Fruit fly (Drosophila melanogaster): ENCODE measurements around the gene Rtel1.

Gene Rtel1

DNA sequence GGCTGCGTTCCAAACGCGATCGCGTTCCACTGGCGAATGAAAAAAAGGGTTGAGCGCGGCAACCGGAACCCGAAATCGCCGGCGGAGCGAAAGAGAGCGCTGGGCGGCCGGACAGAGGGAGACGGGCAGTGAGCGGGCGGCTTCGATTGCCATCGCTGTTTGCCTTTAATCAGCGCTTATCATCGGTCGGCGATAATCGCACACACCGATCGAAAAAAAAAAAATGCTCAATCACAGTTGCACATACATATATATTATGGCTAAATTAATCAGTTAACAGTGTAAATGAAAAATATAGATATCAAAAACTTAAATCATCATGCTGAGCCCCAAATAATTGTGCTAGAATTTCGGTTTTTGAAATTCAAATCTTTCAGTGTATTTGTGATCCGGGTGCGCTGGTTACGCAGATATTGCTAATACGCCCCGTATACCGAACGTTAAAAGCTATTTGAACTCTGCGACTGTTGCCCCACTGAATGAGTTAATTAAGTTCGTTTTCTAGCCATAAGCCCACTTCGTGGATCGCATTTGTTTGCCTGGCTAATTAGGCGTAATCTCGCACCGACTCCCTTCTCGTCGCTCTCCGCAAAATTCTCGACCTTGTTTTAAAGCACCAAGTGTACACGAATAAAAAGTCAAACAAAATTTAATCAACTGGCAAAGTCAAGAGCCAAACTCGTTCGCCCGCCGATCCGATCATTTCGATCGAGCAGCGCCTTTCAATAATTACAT lies 29.6 kb upstream of the Rtel1 start, which contains the start of gene CG33080:
Gene CG33080, minus strand, starts transcription at position 38 of the 735 bp plus-strand sequence.
- TF ChIP-seq Vsx2 (GFP tag; optimal IDR thresholded peaks at IDR 0.05; ENCODE audit: partially characterized antibody), result peak; percentile 97
- TF ChIP-seq Hnf4 (GFP tag; optimal IDR thresholded peaks at IDR 0.05), result peak; percentile 27
- no peak for TF ChIP-seq lola (GFP tag; optimal IDR thresholded peaks at IDR 0.05)
- TF ChIP-seq h (GFP tag; optimal IDR thresholded peaks at IDR 0.05), result peak; percentile 55
- no peak for TF ChIP-seq Jra (GFP tag; optimal IDR thresholded peaks at IDR 0.05)
- peak; percentile 7 for TF ChIP-seq HLH106 (tag; optimal IDR thresholded peaks at IDR 0.05)
- peak; percentile 15 for TF ChIP-seq br (GFP tag; optimal IDR thresholded peaks at IDR 0.05)
- TF ChIP-seq rgr (GFP tag; optimal IDR thresholded peaks at IDR 0.05), result peak; percentile 13
- peak in 1 of 2 experiments; percentile 23 for TF ChIP-seq foxo (GFP tag; optimal IDR thresholded peaks at IDR 0.05)
- TF ChIP-seq tai (GFP tag; optimal IDR thresholded peaks at IDR 0.05), result no peak
- peak; percentile 1 for TF ChIP-seq fru (GFP tag; optimal IDR thresholded peaks at IDR 0.05)

DNA sequence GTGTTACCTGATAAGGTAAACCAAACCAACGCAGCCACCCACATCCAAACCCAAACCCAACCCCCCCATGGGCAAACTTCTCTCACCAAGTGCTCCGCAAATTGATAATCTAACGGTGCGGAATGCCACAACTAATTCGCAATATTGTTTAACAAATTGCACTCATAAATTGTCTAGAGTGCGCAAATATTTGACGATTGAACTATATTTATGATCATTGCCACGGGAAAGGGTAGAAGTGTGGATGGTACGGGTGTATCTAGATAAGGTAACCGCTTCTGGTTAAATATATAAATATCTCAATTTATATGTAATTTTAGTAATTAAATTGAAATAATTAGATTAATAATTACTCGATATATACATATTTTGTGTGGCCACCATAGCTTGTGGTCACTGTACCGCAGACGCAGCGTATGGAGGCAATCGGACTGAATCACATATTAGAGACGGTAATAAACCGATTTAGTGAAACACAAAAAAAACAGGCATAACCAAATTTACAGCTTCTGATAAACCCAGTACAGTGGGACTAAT lies 29.0 kb upstream of the Rtel1 start:
- TF ChIP-seq dmrt93B (GFP tag; optimal IDR thresholded peaks at IDR 0.05) (peak; percentile 42), Rel (GFP tag; optimal IDR thresholded peaks at IDR 0.05) (no peak), Rel (tag; optimal IDR thresholded peaks at IDR 0.05) (peak; percentile 67), CrebA (GFP tag; optimal IDR thresholded peaks at IDR 0.05; ENCODE audit: borderline replicate concordance) (no peak), dsf (GFP tag; optimal IDR thresholded peaks at IDR 0.05; ENCODE audit: borderline replicate concordance) (no peak), HLH106 (tag; optimal IDR thresholded peaks at IDR 0.05) (peak; percentile 84), rgr (GFP tag; optimal IDR thresholded peaks at IDR 0.05) (peak; percentile 84), Sp1 (GFP tag; optimal IDR thresholded peaks at IDR 0.05) (peak; percentile 81), CG9705 (GFP tag; optimal IDR thresholded peaks at IDR 0.05) (peak; percentile 59), Mio (GFP tag; optimal IDR thresholded peaks at IDR 0.05) (no peak), h (GFP tag; optimal IDR thresholded peaks at IDR 0.05) (peak; percentile 70), Hr78 (GFP tag; optimal IDR thresholded peaks at IDR 0.05) (no peak), ey (GFP tag; optimal IDR thresholded peaks at IDR 0.05) (peak; percentile 46), Jra (GFP tag; optimal IDR thresholded peaks at IDR 0.05) (no peak), psq (GFP tag; optimal IDR thresholded peaks at IDR 0.05) (peak; percentile 55), fru (GFP tag; optimal IDR thresholded peaks at IDR 0.05) (peak; percentile 67), brk (GFP tag; optimal IDR thresholded peaks at IDR 0.05) (peak; percentile 45), sage (GFP tag; optimal IDR thresholded peaks at IDR 0.05) (peak; percentile 52), br (GFP tag; optimal IDR thresholded peaks at IDR 0.05) (peak; percentile 39), jim (GFP tag; optimal IDR thresholded peaks at IDR 0.05) (no peak), pan (optimal IDR thresholded peaks at IDR 0.05) (no peak), foxo (GFP tag; optimal IDR thresholded peaks at IDR 0.05) (peak in 1 of 2 experiments; percentile 83), OdsH (GFP tag; optimal IDR thresholded peaks at IDR 0.05) (peak; percentile 72), Hnf4 (GFP tag; optimal IDR thresholded peaks at IDR 0.05) (peak; percentile 55)

DNA sequence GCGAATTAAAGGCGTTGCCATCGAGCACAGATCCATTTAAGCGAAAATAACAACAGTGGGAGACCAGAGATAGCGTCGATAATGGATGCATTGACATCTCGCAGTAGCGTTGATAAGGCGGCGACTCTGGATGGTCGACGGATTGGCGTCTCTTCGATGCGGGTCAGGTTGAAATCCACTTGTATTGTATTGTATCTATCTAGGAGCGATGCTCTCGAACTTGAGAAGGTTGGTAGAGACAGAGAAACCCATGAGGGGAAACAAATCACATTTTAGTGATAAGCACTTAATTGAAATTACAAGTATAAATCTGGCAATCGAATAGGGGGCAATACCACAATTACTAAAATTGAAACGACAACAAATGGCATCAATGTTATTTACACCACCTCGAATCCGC lies 24.0 kb upstream of the Rtel1 start:
- no peak for TF ChIP-seq dsf (GFP tag; optimal IDR thresholded peaks at IDR 0.05; ENCODE audit: borderline replicate concordance)
- no peak for TF ChIP-seq Rel (GFP tag; optimal IDR thresholded peaks at IDR 0.05)
- peak; percentile 44 for TF ChIP-seq Rel (tag; optimal IDR thresholded peaks at IDR 0.05)

DNA sequence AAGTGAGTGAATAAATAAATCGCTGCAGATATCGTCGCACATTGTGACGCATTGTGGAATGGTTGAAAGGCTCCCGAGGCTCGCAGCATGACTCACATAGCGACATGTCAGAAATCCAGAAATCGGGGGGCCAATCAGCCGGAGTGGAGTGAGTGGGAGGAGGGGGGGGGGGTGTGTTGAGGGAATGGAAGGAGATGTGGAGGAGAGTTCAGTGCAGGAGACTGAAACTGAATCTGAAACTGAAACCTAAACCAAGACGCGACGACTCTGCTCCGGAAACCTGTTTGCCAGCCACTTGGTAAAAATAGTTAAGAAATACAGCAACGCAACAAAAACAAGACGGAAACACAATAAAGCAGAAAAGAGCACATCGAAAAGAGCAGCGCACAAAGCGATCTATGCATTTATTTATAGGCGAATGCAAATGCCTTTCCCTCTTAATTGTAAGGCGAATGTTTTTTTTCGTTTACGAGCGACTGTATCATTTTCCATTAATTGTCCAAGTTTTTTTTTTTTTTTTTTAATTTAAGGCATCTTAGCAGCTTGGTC lies 23.3 kb upstream of the Rtel1 start:
- TF ChIP-seq HLH106 (tag; optimal IDR thresholded peaks at IDR 0.05), result no peak
- TF ChIP-seq ey (GFP tag; optimal IDR thresholded peaks at IDR 0.05), result no peak
- TF ChIP-seq jim (GFP tag; optimal IDR thresholded peaks at IDR 0.05), result no peak
- no peak for TF ChIP-seq Myc (optimal IDR thresholded peaks at IDR 0.05)
- TF ChIP-seq CG32264 (GFP tag; optimal IDR thresholded peaks at IDR 0.05), result no peak
- TF ChIP-seq dl (GFP tag; optimal IDR thresholded peaks at IDR 0.05; ENCODE audit: insufficient read depth in 1 of 2, partially characterized antibody in 2 of 2), result no peak

DNA sequence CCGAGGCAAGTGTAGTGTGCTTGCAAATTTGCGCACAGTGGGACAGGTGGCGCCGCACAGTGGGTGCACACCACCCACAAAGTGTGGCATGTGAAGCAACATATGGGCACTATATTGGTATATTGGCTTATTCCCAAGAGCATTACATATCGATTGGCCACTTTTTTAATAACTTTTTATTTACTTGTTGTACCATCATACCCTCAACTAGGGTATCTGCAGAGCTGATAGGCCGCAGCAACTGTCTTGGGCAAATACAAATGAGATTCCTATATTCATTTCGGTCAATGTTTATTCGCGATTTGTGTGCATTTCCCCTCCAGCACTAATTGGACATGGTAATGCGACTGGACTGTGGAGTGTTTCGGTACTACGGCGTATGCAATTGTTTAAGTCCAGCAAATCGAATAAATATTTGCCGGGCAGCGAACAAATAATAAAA lies 22.8 kb upstream of the Rtel1 start:
- TF ChIP-seq CG9705 (GFP tag; optimal IDR thresholded peaks at IDR 0.05), result no peak
- no peak for TF ChIP-seq dsf (GFP tag; optimal IDR thresholded peaks at IDR 0.05; ENCODE audit: borderline replicate concordance)
- no peak for TF ChIP-seq Hr83 (GFP tag; optimal IDR thresholded peaks at IDR 0.05; ENCODE audit: poor library complexity, severe bottlenecking)
- TF ChIP-seq pan (optimal IDR thresholded peaks at IDR 0.05), result no peak
- peak; percentile 34 for TF ChIP-seq OdsH (GFP tag; optimal IDR thresholded peaks at IDR 0.05)
- peak; percentile 27 for TF ChIP-seq psq (GFP tag; optimal IDR thresholded peaks at IDR 0.05)
- no peak for TF ChIP-seq Sp1 (GFP tag; optimal IDR thresholded peaks at IDR 0.05)
- peak; percentile 57 for TF ChIP-seq br (GFP tag; optimal IDR thresholded peaks at IDR 0.05)
- TF ChIP-seq Jra (GFP tag; optimal IDR thresholded peaks at IDR 0.05), result no peak
- TF ChIP-seq HLH106 (tag; optimal IDR thresholded peaks at IDR 0.05), result no peak
- TF ChIP-seq Dfd (GFP tag; optimal IDR thresholded peaks at IDR 0.05), result no peak
- no peak for TF ChIP-seq sage (GFP tag; optimal IDR thresholded peaks at IDR 0.05)
- peak in 1 of 2 experiments; percentile 76 for TF ChIP-seq foxo (GFP tag; optimal IDR thresholded peaks at IDR 0.05)
- no peak for TF ChIP-seq Abd-B (GFP tag; optimal IDR thresholded peaks at IDR 0.05)
- no peak for TF ChIP-seq usp (GFP tag; optimal IDR thresholded peaks at IDR 0.05)
- TF ChIP-seq brk (GFP tag; optimal IDR thresholded peaks at IDR 0.05), result no peak
- TF ChIP-seq GATAd (GFP tag; optimal IDR thresholded peaks at IDR 0.05), result no peak
- TF ChIP-seq CrebA (GFP tag; optimal IDR thresholded peaks at IDR 0.05; ENCODE audit: borderline replicate concordance), result no peak
- TF ChIP-seq N (GFP tag; optimal IDR thresholded peaks at IDR 0.05), result no peak
- no peak for TF ChIP-seq Dif (GFP tag; optimal IDR thresholded peaks at IDR 0.05; ENCODE audit: partially characterized antibody)
- TF ChIP-seq ey (GFP tag; optimal IDR thresholded peaks at IDR 0.05), result peak; percentile 74
- peak; percentile 38 for TF ChIP-seq dmrt93B (GFP tag; optimal IDR thresholded peaks at IDR 0.05)
- peak; percentile 69 for TF ChIP-seq rgr (GFP tag; optimal IDR thresholded peaks at IDR 0.05)
